Fruit fly (Drosophila melanogaster): ENCODE data around the gene glec.

The glec gene

DNA sequence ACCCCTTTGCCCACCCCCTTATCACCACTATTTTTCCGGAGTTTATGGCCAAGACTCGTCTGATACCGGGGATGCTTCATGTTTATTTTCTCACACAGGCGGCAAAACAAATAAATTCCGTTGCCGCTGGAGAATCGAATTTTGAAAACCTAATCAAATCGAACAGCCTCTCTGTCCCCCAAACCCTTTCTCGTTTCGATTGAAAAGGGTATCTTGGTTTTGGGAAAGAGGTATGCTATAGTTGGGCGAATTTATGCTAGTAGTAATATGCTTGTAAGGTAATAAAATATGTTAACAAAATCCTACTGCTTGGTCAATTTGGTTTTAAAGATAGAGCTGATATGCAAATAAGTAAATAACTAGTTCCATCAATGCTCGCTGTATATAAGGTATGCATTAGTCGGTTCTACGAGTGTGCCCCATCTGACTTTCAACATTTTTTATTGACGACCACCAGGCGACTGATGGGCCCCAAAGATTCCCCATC is 28.0 kb downstream of the glec start (continued):
- TF ChIP-seq nom (GFP tag; optimal IDR thresholded peaks at IDR 0.05) (no peak), Sry-β (GFP tag; optimal IDR thresholded peaks at IDR 0.05) (no peak), H2.0 (GFP tag; IDR thresholded peaks at IDR 0.05) (peak; percentile 78), CHES-1-like (GFP tag; optimal IDR thresholded peaks at IDR 0.05) (peak; percentile 55), CG17912 (GFP tag; optimal IDR thresholded peaks at IDR 0.05) (no peak), Pdp1 (GFP tag; optimal IDR thresholded peaks at IDR 0.05) (peak; percentile 40 to 67), NfI (GFP tag; optimal IDR thresholded peaks at IDR 0.05) (peak; percentile 28), sens (GFP tag) (peak; percentile 97), CG30403 (GFP tag; optimal IDR thresholded peaks at IDR 0.05) (peak; percentile 64), CG5180 (GFP tag; optimal IDR thresholded peaks at IDR 0.05) (peak; percentile 1), chinmo (GFP tag; IDR thresholded peaks at IDR 0.05; ENCODE audit: partially characterized antibody) (no peak), ttk (GFP tag; IDR thresholded peaks at IDR 0.05) (peak; percentile 60), aop (GFP tag; IDR thresholded peaks at IDR 0.05) (peak; percentile 17; the same call in 1 of the 2 replicates), kay (GFP tag; optimal IDR thresholded peaks at IDR 0.05) (peak; percentile 14), CG7357 (GFP tag; IDR thresholded peaks at IDR 0.05) (peak; percentile 48; the same call in 1 of the 3 replicates), fd96Cb (tag; optimal IDR thresholded peaks at IDR 0.05) (peak; percentile 81), CG18619 (GFP tag; optimal IDR thresholded peaks at IDR 0.05) (peak; percentile 55), jing (GFP tag; optimal IDR thresholded peaks at IDR 0.05) (peak; percentile 71), odd (GFP tag; optimal IDR thresholded peaks at IDR 0.05) (no peak), Usf (GFP tag; optimal IDR thresholded peaks at IDR 0.05) (peak; percentile 60), Awh (GFP tag; IDR thresholded peaks at IDR 0.05) (peak; percentile 83), CG3163 (GFP tag; optimal IDR thresholded peaks at IDR 0.05) (peak; percentile 53), Gsc (GFP tag; IDR thresholded peaks at IDR 0.05) (peak; percentile 63), D19A (tag; optimal IDR thresholded peaks at IDR 0.05) (peak; percentile 95), cwo (GFP tag; optimal IDR thresholded peaks at IDR 0.05) (no peak), her (GFP tag; optimal IDR thresholded peaks at IDR 0.05) (no peak), gcm (GFP tag; optimal IDR thresholded peaks at IDR 0.05) (peak; percentile 65), CG11695 (GFP tag; IDR thresholded peaks at IDR 0.05) (no peak), Atf-2 (GFP tag; optimal IDR thresholded peaks at IDR 0.05) (peak; percentile 71), Mad (GFP tag; optimal IDR thresholded peaks at IDR 0.05) (peak; percentile 51), CG7271 (tag; optimal IDR thresholded peaks at IDR 0.05) (no peak), Max (GFP tag; optimal IDR thresholded peaks at IDR 0.05) (peak; percentile 9), CG12071 (GFP tag; optimal IDR thresholded peaks at IDR 0.05) (no peak), chm (GFP tag; IDR thresholded peaks at IDR 0.05) (peak; percentile 55; the same call in 1 of the 2 replicates), pnt (GFP tag; optimal IDR thresholded peaks at IDR 0.05) (peak; percentile 85), CG8388 (GFP tag; optimal IDR thresholded peaks at IDR 0.05) (peak; percentile 83), vvl (GFP tag; IDR thresholded peaks at IDR 0.05) (peak; percentile 87), CG32767 (GFP tag; IDR thresholded peaks at IDR 0.05) (peak; percentile 61), CG2678 (tag; optimal IDR thresholded peaks at IDR 0.05) (peak; percentile 67), ara (GFP tag; IDR thresholded peaks at IDR 0.05) (peak; percentile 84), CG13296 (GFP tag; optimal IDR thresholded peaks at IDR 0.05) (no peak), HmgZ (tag; optimal IDR thresholded peaks at IDR 0.05) (peak; percentile 20), CG15601 (tag; optimal IDR thresholded peaks at IDR 0.05) (peak; percentile 92), twi (tag; optimal IDR thresholded peaks at IDR 0.05) (peak; percentile 76), CG6654 (GFP tag; optimal IDR thresholded peaks at IDR 0.05) (peak; percentile 12), zfh2 (GFP tag; optimal IDR thresholded peaks at IDR 0.05) (no peak), croc (GFP tag; conservative IDR thresholded peaks at IDR 0.05) (peak; percentile 92), tup (GFP tag; optimal IDR thresholded peaks at IDR 0.05) (peak; percentile 46), NC2β (GFP tag; optimal IDR thresholded peaks at IDR 0.05) (peak; percentile 85), gro (GFP tag; optimal IDR thresholded peaks at IDR 0.05) (no peak)
